3 fruit fly cellular contexts compared by ENCODE assay signal in genomic region chr3R:14847844-14848243, dm6.
TF ChIP-seq lines count a peak whose summit lies in the region.

No protein-coding gene starts in this region.

- TF ChIP-seq CTCF in whole organism, embryonic (GFP tag; optimal IDR thresholded peaks at IDR 0.05; lab: Kevin White, UChicago) = no peak

TF ChIP-seq in whole organism, embryonic, 481 proteins besides CTCF, POLR2A, EP300 and RAD21:
- TF ChIP-seq bsh (GFP tag; optimal IDR thresholded peaks at IDR 0.05; lab: Kevin White, UChicago) (peak in 1 of 2 experiments; percentile 44), Drgx (GFP tag; IDR thresholded peaks at IDR 0.05; lab: Robert Waterston, UW) (peak; percentile 40; the same call in 1 of the 2 replicates), CG32532 (GFP tag; IDR thresholded peaks at IDR 0.05; lab: Robert Waterston, UW) (no peak)

TF ChIP-seq in whole organism, prepupa, 60 proteins besides CTCF, POLR2A, EP300 and RAD21 (continues in another document):
- TF ChIP-seq fd85E (GFP tag; optimal IDR thresholded peaks at IDR 0.05; lab: Kevin White, UChicago) (no peak), CG31627 (GFP tag; optimal IDR thresholded peaks at IDR 0.05; lab: Kevin White, UChicago) (no peak), Ets21C (GFP tag; optimal IDR thresholded peaks at IDR 0.05; lab: Kevin White, UChicago) (no peak), CG32006 (GFP tag; optimal IDR thresholded peaks at IDR 0.05; lab: Kevin White, UChicago) (peak; percentile 35), Ets96B (tag; optimal IDR thresholded peaks at IDR 0.05; lab: Kevin White, UChicago) (peak; percentile 64), CG7368 (GFP tag; optimal IDR thresholded peaks at IDR 0.05; lab: Kevin White, UChicago) (no peak), spab (GFP tag; optimal IDR thresholded peaks at IDR 0.05; lab: Kevin White, UChicago) (peak; percentile 30), Hr38 (GFP tag; optimal IDR thresholded peaks at IDR 0.05; lab: Kevin White, UChicago) (no peak), Sox102F (GFP tag; optimal IDR thresholded peaks at IDR 0.05; lab: Kevin White, UChicago) (no peak), Eip93F (GFP tag; optimal IDR thresholded peaks at IDR 0.05; lab: Kevin White, UChicago) (no peak), Sox14 (GFP tag; optimal IDR thresholded peaks at IDR 0.05; lab: Kevin White, UChicago) (peak; percentile 19), CG4318 (GFP tag; optimal IDR thresholded peaks at IDR 0.05; lab: Kevin White, UChicago) (peak; percentile 5), CG9139 (GFP tag; optimal IDR thresholded peaks at IDR 0.05; lab: Kevin White, UChicago) (peak; percentile 28), Eip75B (GFP tag; optimal IDR thresholded peaks at IDR 0.05; lab: Kevin White, UChicago) (peak; percentile 14), Hr39 (GFP tag; optimal IDR thresholded peaks at IDR 0.05; lab: Kevin White, UChicago) (no peak), CG6792 (GFP tag; optimal IDR thresholded peaks at IDR 0.05; lab: Kevin White, UChicago) (no peak), CG10669 (GFP tag; optimal IDR thresholded peaks at IDR 0.05; lab: Kevin White, UChicago) (peak; percentile 50), CG8319 (GFP tag; optimal IDR thresholded peaks at IDR 0.05; lab: Kevin White, UChicago) (no peak), Eip78C (GFP tag; lab: Kevin White, UChicago) (peak; percentile 79), CG6854 (GFP tag; optimal IDR thresholded peaks at IDR 0.05; lab: Kevin White, UChicago) (no peak), ss (GFP tag; optimal IDR thresholded peaks at IDR 0.05; lab: Kevin White, UChicago) (peak in 1 of 2 experiments; percentile 41), vri (GFP tag; optimal IDR thresholded peaks at IDR 0.05; lab: Kevin White, UChicago) (no peak), CG6163 (GFP tag; IDR thresholded peaks at IDR 0.05; lab: Robert Waterston, UW) (peak; percentile 25; the same call in 1 of the 3 replicates), topi (GFP tag; optimal IDR thresholded peaks at IDR 0.05; lab: Kevin White, UChicago) (no peak), CG34406 (GFP tag; optimal IDR thresholded peaks at IDR 0.05; lab: Kevin White, UChicago) (no peak), lz (GFP tag; optimal IDR thresholded peaks at IDR 0.05; lab: Kevin White, UChicago) (no peak), cyc (GFP tag; optimal IDR thresholded peaks at IDR 0.05; lab: Kevin White, UChicago) (no peak), CG6276 (GFP tag; optimal IDR thresholded peaks at IDR 0.05; lab: Kevin White, UChicago) (peak; percentile 18), fkh (GFP tag; optimal IDR thresholded peaks at IDR 0.05; lab: Kevin White, UChicago) (no peak), eg (GFP tag; IDR thresholded peaks at IDR 0.05; lab: Robert Waterston, UW) (no peak), net (GFP tag; optimal IDR thresholded peaks at IDR 0.05; lab: Kevin White, UChicago) (no peak), CG3919 (GFP tag; optimal IDR thresholded peaks at IDR 0.05; lab: Kevin White, UChicago) (peak; percentile 39), CG8632 (GFP tag; optimal IDR thresholded peaks at IDR 0.05; lab: Kevin White, UChicago) (no peak), pdm3 (GFP tag; optimal IDR thresholded peaks at IDR 0.05; lab: Kevin White, UChicago) (peak; percentile 16), Lpt (GFP tag; optimal IDR thresholded peaks at IDR 0.05; lab: Kevin White, UChicago) (no peak), CG6808 (GFP tag; optimal IDR thresholded peaks at IDR 0.05; lab: Kevin White, UChicago) (peak; percentile 38), achi (GFP tag; optimal IDR thresholded peaks at IDR 0.05; lab: Kevin White, UChicago) (peak; percentile 21), salr (GFP tag; optimal IDR thresholded peaks at IDR 0.05; lab: Kevin White, UChicago) (no peak), Smox (GFP tag; optimal IDR thresholded peaks at IDR 0.05; lab: Kevin White, UChicago) (no peak), Sox15 (GFP tag; optimal IDR thresholded peaks at IDR 0.05; lab: Kevin White, UChicago) (no peak), CG10631 (GFP tag; optimal IDR thresholded peaks at IDR 0.05; lab: Kevin White, UChicago) (peak; percentile 5), CG1621 (tag; optimal IDR thresholded peaks at IDR 0.05; lab: Kevin White, UChicago) (no peak), CG11294 (GFP tag; IDR thresholded peaks at IDR 0.05; lab: Robert Waterston, UW) (no peak), svp (GFP tag; lab: Kevin White, UChicago) (no peak), CG3032 (tag; optimal IDR thresholded peaks at IDR 0.05; lab: Kevin White, UChicago) (peak; percentile 45), Gug (GFP tag; IDR thresholded peaks at IDR 0.05; lab: Robert Waterston, UW) (no peak)

TF ChIP-seq in whole organism, pupa, 21 proteins besides CTCF, POLR2A, EP300 and RAD21:
- TF ChIP-seq D1 (tag; optimal IDR thresholded peaks at IDR 0.05; lab: Kevin White, UChicago) (peak; percentile 41), Pif1A (GFP tag; optimal IDR thresholded peaks at IDR 0.05; lab: Kevin White, UChicago) (peak; percentile 52), CG34367 (tag; optimal IDR thresholded peaks at IDR 0.05; lab: Kevin White, UChicago) (peak; percentile 39), rn (GFP tag; IDR thresholded peaks at IDR 0.05; lab: Robert Waterston, UW) (no peak), CG8301 (tag; optimal IDR thresholded peaks at IDR 0.05; lab: Kevin White, UChicago) (peak; percentile 50), CG8159 (tag; optimal IDR thresholded peaks at IDR 0.05; lab: Kevin White, UChicago) (peak; percentile 66), CG14655 (GFP tag; optimal IDR thresholded peaks at IDR 0.05; lab: Kevin White, UChicago) (peak; percentile 68), CG9948 (tag; optimal IDR thresholded peaks at IDR 0.05; lab: Kevin White, UChicago) (peak; percentile 57), CG10348 (GFP tag; IDR thresholded peaks at IDR 0.05; lab: Robert Waterston, UW) (no peak), CG17806 (tag; optimal IDR thresholded peaks at IDR 0.05; lab: Kevin White, UChicago) (peak; percentile 69), CG4496 (GFP tag; IDR thresholded peaks at IDR 0.05; lab: Robert Waterston, UW) (no peak), Ets98B (GFP tag; IDR thresholded peaks at IDR 0.05; lab: Robert Waterston, UW) (no peak), Snoo (tag; optimal IDR thresholded peaks at IDR 0.05; lab: Kevin White, UChicago) (no peak), CG15710 (tag; optimal IDR thresholded peaks at IDR 0.05; lab: Kevin White, UChicago) (peak; percentile 59), EcR (GFP tag; optimal IDR thresholded peaks at IDR 0.05; lab: Kevin White, UChicago) (no peak), Pif1B (GFP tag; optimal IDR thresholded peaks at IDR 0.05; lab: Kevin White, UChicago) (peak; percentile 59), CG32121 (GFP tag; IDR thresholded peaks at IDR 0.05; lab: Robert Waterston, UW) (no peak), fd96Ca (GFP tag; IDR thresholded peaks at IDR 0.05; lab: Robert Waterston, UW) (no peak), CG13204 (GFP tag; optimal IDR thresholded peaks at IDR 0.05; lab: Kevin White, UChicago) (no peak), gl (tag; optimal IDR thresholded peaks at IDR 0.05; lab: Kevin White, UChicago) (no peak), CG12605 (GFP tag; IDR thresholded peaks at IDR 0.05; lab: Robert Waterston, UW) (no peak)
TF ChIP-seq in whole organism, pupa: peak in this region for 10.
